Fruit fly (Drosophila melanogaster): ENCODE results near the gene lbe.

Gene lbe

DNA sequence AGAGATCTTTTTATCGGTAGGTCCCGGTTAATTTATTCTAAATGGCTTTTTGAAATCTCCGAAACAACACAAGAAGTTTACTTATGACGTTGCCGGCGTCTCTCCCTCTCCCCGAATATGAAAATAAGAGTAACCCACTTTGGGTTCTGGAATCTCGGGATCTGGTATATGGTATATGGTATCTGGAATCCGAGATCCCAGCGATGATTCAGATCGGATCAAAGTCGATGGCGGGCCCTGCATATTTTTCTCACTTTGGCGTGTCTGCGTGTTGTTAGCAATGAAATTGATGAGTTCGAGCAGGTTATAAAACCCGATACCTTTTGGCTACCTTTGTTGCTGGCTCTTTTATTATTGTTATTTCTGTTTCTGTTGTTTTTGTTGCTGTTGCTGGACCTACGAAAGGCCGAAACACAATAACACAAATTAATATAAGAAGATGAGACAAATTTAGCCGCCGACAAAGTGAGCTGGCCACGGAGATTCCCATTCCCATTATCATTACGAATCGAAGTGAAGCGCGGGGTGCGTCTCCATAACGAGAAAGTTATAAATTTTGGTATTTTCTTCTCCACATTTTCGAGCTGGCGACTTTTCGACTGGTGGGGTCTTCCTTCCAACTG, 31.2 kb downstream of the lbe start:
- TF ChIP-seq CG13204 (GFP tag; optimal IDR thresholded peaks at IDR 0.05) (no peak), CG17806 (tag; optimal IDR thresholded peaks at IDR 0.05) (no peak), CG8301 (tag; optimal IDR thresholded peaks at IDR 0.05) (no peak), CG12605 (GFP tag; IDR thresholded peaks at IDR 0.05) (no peak), fd96Ca (GFP tag; IDR thresholded peaks at IDR 0.05) (no peak), rn (GFP tag; IDR thresholded peaks at IDR 0.05) (no peak), CG9948 (tag; optimal IDR thresholded peaks at IDR 0.05) (no peak), Snoo (tag; optimal IDR thresholded peaks at IDR 0.05) (no peak), Pif1A (GFP tag; optimal IDR thresholded peaks at IDR 0.05) (no peak), CG14655 (GFP tag; optimal IDR thresholded peaks at IDR 0.05) (no peak)

DNA sequence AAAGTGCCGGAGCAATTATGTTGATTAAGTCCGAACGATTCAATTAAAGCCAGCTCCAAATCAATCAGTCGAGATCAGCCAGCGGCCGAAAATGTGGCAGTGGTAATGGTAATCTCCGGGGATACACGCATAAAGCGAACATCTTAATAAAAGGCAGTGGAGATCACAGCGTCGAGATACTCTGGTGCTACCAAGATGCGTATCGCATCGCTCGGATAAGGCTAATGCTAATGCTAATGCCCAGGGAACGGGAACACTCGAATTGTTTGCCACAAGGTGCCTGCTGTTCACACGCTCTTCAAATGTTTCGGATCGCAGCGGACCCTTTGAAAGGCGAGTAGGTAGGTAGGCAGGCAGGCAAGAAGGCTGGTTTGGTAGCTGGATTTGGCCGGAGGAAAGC, 32.2 kb downstream of the lbe start:
- no peak for TF ChIP-seq CG17806 (tag; optimal IDR thresholded peaks at IDR 0.05)

DNA sequence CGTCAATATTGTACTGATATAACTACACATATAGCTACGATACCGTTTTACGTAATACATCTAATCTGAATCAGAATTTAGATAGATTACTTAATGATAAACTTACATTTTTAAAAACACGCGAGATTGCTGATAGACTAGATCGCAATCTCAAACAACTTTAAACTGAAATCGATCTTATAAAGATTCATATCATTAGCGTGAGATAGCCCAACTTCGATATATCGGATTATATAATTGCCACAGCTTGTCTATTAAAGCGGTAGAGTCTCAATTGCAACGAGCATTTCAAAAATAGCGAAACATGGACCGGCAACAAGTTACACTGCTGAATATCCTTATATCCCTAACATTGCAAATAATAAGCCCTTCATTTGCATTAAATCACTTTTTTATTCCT, 37.5 kb downstream of the lbe start, which contains the start of gene CheB93b:
Gene CheB93b, plus strand, starts transcription at position 301 of the 400 bp plus-strand sequence.
- TF ChIP-seq fd96Ca (GFP tag; IDR thresholded peaks at IDR 0.05) (no peak), CG17806 (tag; optimal IDR thresholded peaks at IDR 0.05) (no peak), CG32121 (GFP tag; IDR thresholded peaks at IDR 0.05) (no peak), D1 (tag; optimal IDR thresholded peaks at IDR 0.05) (no peak), rn (GFP tag; IDR thresholded peaks at IDR 0.05) (no peak), Pif1B (GFP tag; optimal IDR thresholded peaks at IDR 0.05) (no peak), CG10348 (GFP tag; IDR thresholded peaks at IDR 0.05) (no peak), EcR (GFP tag; optimal IDR thresholded peaks at IDR 0.05) (no peak), CG4496 (GFP tag; IDR thresholded peaks at IDR 0.05) (no peak), CG14655 (GFP tag; optimal IDR thresholded peaks at IDR 0.05) (no peak), Pif1A (GFP tag; optimal IDR thresholded peaks at IDR 0.05) (no peak), gl (tag; optimal IDR thresholded peaks at IDR 0.05) (no peak), CG9948 (tag; optimal IDR thresholded peaks at IDR 0.05) (no peak), Snoo (tag; optimal IDR thresholded peaks at IDR 0.05) (no peak), CG15710 (tag; optimal IDR thresholded peaks at IDR 0.05) (no peak), CG8159 (tag; optimal IDR thresholded peaks at IDR 0.05) (no peak), CG8301 (tag; optimal IDR thresholded peaks at IDR 0.05) (no peak)

DNA sequence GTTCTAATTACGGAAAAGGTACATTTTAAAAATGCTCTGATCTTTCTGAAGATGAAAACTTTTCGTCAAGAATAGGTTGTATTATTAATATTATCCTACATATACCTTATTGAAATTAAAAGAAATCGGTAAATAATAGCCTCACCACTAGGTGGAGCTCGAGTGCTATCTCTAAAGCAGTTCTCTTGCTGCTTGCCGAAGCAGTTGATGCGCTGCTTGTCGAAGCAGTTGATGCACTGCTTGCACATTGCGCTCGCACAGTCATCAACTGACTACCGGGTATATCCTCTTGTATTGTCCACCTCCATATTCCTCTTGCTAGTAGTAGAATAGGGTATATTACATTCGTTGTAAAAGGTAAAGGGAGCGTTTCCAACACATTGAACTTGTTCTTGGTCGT, 38.0 kb downstream of the lbe start:
- TF ChIP-seq CG15710 (tag; optimal IDR thresholded peaks at IDR 0.05), result no peak
- no peak for TF ChIP-seq CG14655 (GFP tag; optimal IDR thresholded peaks at IDR 0.05)
- no peak for TF ChIP-seq CG8301 (tag; optimal IDR thresholded peaks at IDR 0.05)
- TF ChIP-seq CG10348 (GFP tag; IDR thresholded peaks at IDR 0.05), result no peak
- TF ChIP-seq CG8159 (tag; optimal IDR thresholded peaks at IDR 0.05), result no peak
- no peak for TF ChIP-seq rn (GFP tag; IDR thresholded peaks at IDR 0.05)
- no peak for TF ChIP-seq CG32121 (GFP tag; IDR thresholded peaks at IDR 0.05)
- no peak for TF ChIP-seq CG17806 (tag; optimal IDR thresholded peaks at IDR 0.05)
- TF ChIP-seq gl (tag; optimal IDR thresholded peaks at IDR 0.05), result no peak
- TF ChIP-seq CG13204 (GFP tag; optimal IDR thresholded peaks at IDR 0.05), result no peak
- TF ChIP-seq D1 (tag; optimal IDR thresholded peaks at IDR 0.05), result no peak
- no peak for TF ChIP-seq EcR (GFP tag; optimal IDR thresholded peaks at IDR 0.05)
- no peak for TF ChIP-seq CG4496 (GFP tag; IDR thresholded peaks at IDR 0.05)
- TF ChIP-seq CG9948 (tag; optimal IDR thresholded peaks at IDR 0.05), result no peak

DNA sequence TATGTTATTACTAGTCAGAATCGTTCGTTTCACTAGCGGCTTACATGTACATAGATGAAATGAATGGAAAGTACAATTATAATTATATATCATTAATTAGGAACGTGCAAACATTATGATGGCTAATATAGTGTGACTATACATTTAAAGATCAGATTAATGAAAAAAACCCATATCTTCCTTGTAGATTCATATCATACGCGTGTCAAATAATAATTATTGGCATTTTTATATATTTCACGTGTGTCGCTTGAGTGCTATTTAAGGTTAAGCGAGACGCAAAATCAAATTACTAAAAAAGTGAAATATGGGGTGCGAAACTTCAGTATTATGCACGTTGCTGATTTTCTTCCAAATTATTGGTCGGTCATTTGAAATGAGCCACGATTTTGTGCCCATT, 39.2 kb downstream of the lbe start, which contains the start of gene CheB93a:
Gene CheB93a, plus strand, starts transcription at position 301 of the 400 bp plus-strand sequence.
- TF ChIP-seq D1 (tag; optimal IDR thresholded peaks at IDR 0.05) (no peak), CG10348 (GFP tag; IDR thresholded peaks at IDR 0.05) (no peak), CG17806 (tag; optimal IDR thresholded peaks at IDR 0.05) (no peak), CG12605 (GFP tag; IDR thresholded peaks at IDR 0.05) (no peak), Snoo (tag; optimal IDR thresholded peaks at IDR 0.05) (no peak), rn (GFP tag; IDR thresholded peaks at IDR 0.05) (no peak), gl (tag; optimal IDR thresholded peaks at IDR 0.05) (no peak), Pif1A (GFP tag; optimal IDR thresholded peaks at IDR 0.05) (no peak), CG34367 (tag; optimal IDR thresholded peaks at IDR 0.05) (no peak), CG32121 (GFP tag; IDR thresholded peaks at IDR 0.05) (no peak), CG15710 (tag; optimal IDR thresholded peaks at IDR 0.05) (no peak), fd96Ca (GFP tag; IDR thresholded peaks at IDR 0.05) (no peak), CG13204 (GFP tag; optimal IDR thresholded peaks at IDR 0.05) (no peak), CG14655 (GFP tag; optimal IDR thresholded peaks at IDR 0.05) (no peak), CG8301 (tag; optimal IDR thresholded peaks at IDR 0.05) (no peak), Pif1B (GFP tag; optimal IDR thresholded peaks at IDR 0.05) (no peak), CG4496 (GFP tag; IDR thresholded peaks at IDR 0.05) (no peak)

DNA sequence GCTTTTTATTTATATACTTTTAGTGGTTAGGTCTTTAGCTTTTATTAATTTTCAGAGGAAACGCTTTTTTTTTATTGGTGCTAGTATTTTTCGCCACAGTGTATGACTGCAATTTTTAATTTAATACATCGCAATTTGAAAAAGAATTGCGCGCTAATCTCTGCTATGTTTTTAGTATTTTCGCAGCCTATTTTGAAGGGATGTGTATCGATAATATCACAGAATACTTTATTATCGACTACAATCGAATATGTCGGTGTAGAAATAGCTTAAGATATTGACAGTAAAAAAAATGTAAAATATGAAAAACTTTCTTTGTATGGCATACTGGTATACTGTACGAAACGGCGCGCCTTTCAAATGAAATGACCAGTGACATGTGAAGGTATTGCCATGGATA, 39.6 kb downstream of the lbe start:
- no peak for TF ChIP-seq EcR (GFP tag; optimal IDR thresholded peaks at IDR 0.05)
- no peak for TF ChIP-seq D1 (tag; optimal IDR thresholded peaks at IDR 0.05)
- no peak for TF ChIP-seq CG8159 (tag; optimal IDR thresholded peaks at IDR 0.05)
- TF ChIP-seq fd96Ca (GFP tag; IDR thresholded peaks at IDR 0.05), result no peak
- no peak for TF ChIP-seq CG14655 (GFP tag; optimal IDR thresholded peaks at IDR 0.05)
- no peak for TF ChIP-seq CG17806 (tag; optimal IDR thresholded peaks at IDR 0.05)
- no peak for TF ChIP-seq Snoo (tag; optimal IDR thresholded peaks at IDR 0.05)
- no peak for TF ChIP-seq CG8301 (tag; optimal IDR thresholded peaks at IDR 0.05)
- no peak for TF ChIP-seq rn (GFP tag; IDR thresholded peaks at IDR 0.05)
- TF ChIP-seq CG15710 (tag; optimal IDR thresholded peaks at IDR 0.05), result no peak
- no peak for TF ChIP-seq CG32121 (GFP tag; IDR thresholded peaks at IDR 0.05)

DNA sequence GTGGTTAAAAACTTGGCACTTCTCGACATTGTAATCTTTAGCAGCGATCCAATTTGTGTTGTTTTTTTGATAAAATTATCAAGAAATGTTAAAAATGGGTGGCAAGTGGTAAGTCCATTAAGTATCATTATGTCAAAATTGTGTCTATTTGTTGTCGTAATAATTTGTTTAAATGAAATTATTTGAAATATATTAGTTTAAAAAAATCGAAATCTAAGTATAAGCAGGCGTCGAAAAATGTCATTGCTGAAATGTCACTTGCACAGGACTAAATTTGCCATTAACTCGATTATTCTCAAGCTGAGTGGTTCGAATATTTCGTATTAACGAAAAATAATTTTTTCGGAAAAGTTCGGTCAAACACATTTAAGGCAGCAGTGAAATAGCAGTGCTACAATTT, 42.9 kb downstream of the lbe start, which contains the start of gene CG7907:
Gene CG7907, plus strand, starts transcription at position 301 of the 400 bp plus-strand sequence.
- TF ChIP-seq Pif1B (GFP tag; optimal IDR thresholded peaks at IDR 0.05) (no peak), CG13204 (GFP tag; optimal IDR thresholded peaks at IDR 0.05) (no peak), gl (tag; optimal IDR thresholded peaks at IDR 0.05) (no peak), rn (GFP tag; IDR thresholded peaks at IDR 0.05) (no peak), CG34367 (tag; optimal IDR thresholded peaks at IDR 0.05) (no peak), Ets98B (GFP tag; IDR thresholded peaks at IDR 0.05) (no peak), D1 (tag; optimal IDR thresholded peaks at IDR 0.05) (no peak), CG17806 (tag; optimal IDR thresholded peaks at IDR 0.05) (no peak), CG32121 (GFP tag; IDR thresholded peaks at IDR 0.05) (no peak), CG9948 (tag; optimal IDR thresholded peaks at IDR 0.05) (no peak), Pif1A (GFP tag; optimal IDR thresholded peaks at IDR 0.05) (no peak), CG8301 (tag; optimal IDR thresholded peaks at IDR 0.05) (no peak), CG4496 (GFP tag; IDR thresholded peaks at IDR 0.05) (no peak), CG15710 (tag; optimal IDR thresholded peaks at IDR 0.05) (no peak)

All from whole organism, pupa.